Worm (Caenorhabditis elegans): ENCODE measurements around the gene M7.8.

ce11 chrIV:11078482-11078881, 16.4 kb downstream of the M7.8 start, which contains the start of gene Y5F2A.4:
- TF ChIP-seq dmd-4 (tag; optimal IDR thresholded peaks at IDR 0.05; ENCODE audit: borderline replicate concordance) (no peak), ref-2 (tag; optimal IDR thresholded peaks at IDR 0.05) (no peak), elt-2 (tag; optimal IDR thresholded peaks at IDR 0.05) (no peak), ceh-18 (tag; optimal IDR thresholded peaks at IDR 0.05) (no peak)
